Worm (Caenorhabditis elegans) whole organism, L4 larva: ENCODE data around the gene rsks-1.
A peak's percentile ranks its signal among the peaks of the same experiment; 100 is the strongest.

Source experiments
- D1046.2 ChIP-seq: fragments of 200-800 bp; sonication (Bioruptor generic); IDR thresholded peaks from 2 replicates; pipeline ENCODE4 v1.3.6; 2022; ENCODE audit warnings: missing genetic modification characterization, missing compliant biosample characterization
- F37D6.2 ChIP-seq: sonication (generic microtip); optimal IDR thresholded peaks from 2 replicates; lab custom pipeline; 2016; ENCODE audit warnings: mild to moderate bottlenecking, missing genetic modification characterization, missing compliant biosample characterization
- F44E2.7 ChIP-seq: fragments of 200-800 bp; sonication (Bioruptor generic); IDR thresholded peaks from 2 replicates; pipeline ENCODE4 v2.1.2; 2022; ENCODE audit warnings: missing genetic modification characterization, missing compliant biosample characterization
- Y105C5A.15 ChIP-seq: fragments of 200-800 bp; sonication (Bioruptor generic); IDR thresholded peaks from 2 replicates; pipeline ENCODE4 v1.3.6; 2022; ENCODE audit warnings: missing genetic modification characterization, missing compliant biosample characterization
- Y48G9A.11 ChIP-seq: fragments of 200-800 bp; sonication (Bioruptor generic); IDR thresholded peaks from 2 replicates; pipeline ENCODE4 v1.3.6; 2022; ENCODE audit warnings: missing genetic modification reagents, missing genetic modification characterization, missing compliant biosample characterization
- ZK337.2 ChIP-seq: fragments of 200-800 bp; sonication (Bioruptor generic); IDR thresholded peaks from 2 replicates; pipeline ENCODE4 v1.3.6; 2022; ENCODE audit warnings: missing genetic modification reagents, missing genetic modification characterization, missing compliant biosample characterization
- ZK546.5 ChIP-seq, 2 experiments: sonication (generic microtip); optimal IDR thresholded peaks; 2 replicates each; lab custom pipeline; 2017; ENCODE audit warnings: missing biosample characterization in 2 of 2, missing genetic modification characterization in 2 of 2
- aha-1 ChIP-seq: fragments of 150-350 bp; peaks from one replicate; lab custom pipeline; 2014; ENCODE audit warnings: missing biosample characterization, missing genetic modification characterization
- ceh-20 ChIP-seq: fragments of 200-800 bp; sonication (Bioruptor generic); IDR thresholded peaks from 2 replicates; pipeline ENCODE4 v1.3.6; 2022; ENCODE audit warnings: missing genetic modification reagents, missing genetic modification characterization, missing compliant biosample characterization
- ceh-44 ChIP-seq: fragments of 200-800 bp; sonication (Bioruptor generic); IDR thresholded peaks from 2 replicates; pipeline ENCODE4 v1.3.6; 2022; ENCODE audit warnings: missing genetic modification reagents, missing genetic modification characterization, missing compliant biosample characterization
- ceh-82 ChIP-seq: sonication (generic microtip); optimal IDR thresholded peaks from 2 replicates; lab custom pipeline; 2017; ENCODE audit warnings: missing biosample characterization, missing genetic modification characterization
- ces-1 ChIP-seq: fragments of 150-350 bp; sonication (generic microtip); optimal IDR thresholded peaks from 4 replicates; lab custom pipeline; 2014; ENCODE audit warnings: missing biosample characterization, missing genetic modification reagents, missing genetic modification characterization
- cey-2 ChIP-seq: sonication (generic microtip); optimal IDR thresholded peaks from 3 replicates; lab custom pipeline; 2017; ENCODE audit warnings: missing genetic modification characterization, mild to moderate bottlenecking, missing compliant biosample characterization, antibody characterized with exemption, borderline replicate concordance; ENCODE audit not compliant: insufficient read depth
- ctbp-1 ChIP-seq: fragments of 200-800 bp; sonication (Bioruptor generic); IDR thresholded peaks from 2 replicates; pipeline ENCODE4 v1.3.6; 2022; ENCODE audit warnings: missing genetic modification reagents, missing genetic modification characterization, missing compliant biosample characterization
- daf-12 ChIP-seq: fragments of 150-350 bp; optimal IDR thresholded peaks from 2 replicates; lab custom pipeline; 2014; ENCODE audit warnings: missing biosample characterization, missing genetic modification reagents, missing genetic modification characterization
- daf-8 ChIP-seq: fragments of 200-800 bp; sonication (Bioruptor generic); IDR thresholded peaks from 2 replicates; pipeline ENCODE4 v1.3.6; 2022; ENCODE audit warnings: missing genetic modification characterization, missing compliant biosample characterization
- dmd-6 ChIP-seq: fragments of 200-800 bp; sonication (Bioruptor generic); IDR thresholded peaks from 2 replicates; pipeline ENCODE4 v1.3.6; 2022; ENCODE audit warnings: missing genetic modification reagents, missing genetic modification characterization, missing compliant biosample characterization
- dmd-8 ChIP-seq: fragments of 200-800 bp; sonication (Bioruptor generic); IDR thresholded peaks from 2 replicates; pipeline ENCODE4 v1.3.6; 2022; ENCODE audit warnings: missing genetic modification characterization, missing compliant biosample characterization
- egl-43 ChIP-seq: fragments of 200-800 bp; sonication (Bioruptor generic); IDR thresholded peaks from 2 replicates; pipeline ENCODE4 v1.3.6; 2022; ENCODE audit warnings: missing genetic modification reagents, missing genetic modification characterization, missing compliant biosample characterization
- hif-1 ChIP-seq, 2 experiments: sonication (generic microtip); optimal IDR thresholded peaks; 2 replicates each; lab custom pipeline; 2016 to 2017; ENCODE audit warnings: missing compliant biosample characterization in 2 of 2, missing genetic modification characterization in 2 of 2, missing genetic modification reagents in 2 of 2, missing genotype in 2 of 2, mild to moderate bottlenecking in 1 of 2
- hlh-11 ChIP-seq: fragments of 200-800 bp; sonication (Bioruptor generic); optimal IDR thresholded peaks from 2 replicates; lab custom pipeline; 2018; ENCODE audit warnings: mild to moderate bottlenecking, missing genetic modification characterization, missing compliant biosample characterization
- hlh-30 ChIP-seq: sonication (generic microtip); optimal IDR thresholded peaks from 2 replicates; lab custom pipeline; 2017; ENCODE audit warnings: antibody characterized with exemption, mild to moderate bottlenecking, missing genetic modification characterization, missing compliant biosample characterization; ENCODE audit not compliant: insufficient read depth
- hmg-1.1 ChIP-seq: fragments of 200-800 bp; sonication (Bioruptor generic); IDR thresholded peaks from 2 replicates; pipeline ENCODE4 v1.3.6; 2022; ENCODE audit warnings: missing genetic modification reagents, missing genetic modification characterization, missing compliant biosample characterization
- jun-1 ChIP-seq: fragments of 150-350 bp; optimal IDR thresholded peaks from 2 replicates; lab custom pipeline; 2014; ENCODE audit warnings: missing biosample characterization, missing genetic modification reagents, missing genetic modification characterization
- lim-7 ChIP-seq: fragments of 200-800 bp; sonication (Bioruptor generic); IDR thresholded peaks from 2 replicates; pipeline ENCODE4 v1.3.6; 2022; ENCODE audit warnings: missing genetic modification characterization, missing compliant biosample characterization
- lin-38 ChIP-seq: fragments of 200-800 bp; sonication (Bioruptor generic); IDR thresholded peaks from 2 replicates; pipeline ENCODE4 v1.3.6; 2022; ENCODE audit warnings: missing genetic modification reagents, missing genetic modification characterization, missing compliant biosample characterization
- lsy-2 ChIP-seq, 2 experiments: fragments of 150-350 bp in 1 of 2; sonication (generic microtip) in 1 of 2; optimal IDR thresholded peaks; 2 replicates each; lab custom pipeline; 2014 to 2017; ENCODE audit warnings: missing biosample characterization in 2 of 2, missing genetic modification characterization in 2 of 2
- madf-9 ChIP-seq: fragments of 200-800 bp; sonication (Bioruptor generic); conservative IDR thresholded peaks from 2 replicates; pipeline ENCODE4 v1.3.6; 2022; ENCODE audit warnings: missing genetic modification reagents, missing genetic modification characterization, missing compliant biosample characterization
- mdl-1 ChIP-seq, 2 experiments: fragments of 150-350 bp in 1 of 2; sonication (generic microtip) in 1 of 2; optimal IDR thresholded peaks; 2 replicates each; lab custom pipeline; 2014 to 2017; ENCODE audit warnings: missing biosample characterization in 2 of 2, missing genetic modification characterization in 2 of 2
- mep-1 ChIP-seq: fragments of 150-350 bp; sonication (generic microtip); optimal IDR thresholded peaks from 3 replicates; lab custom pipeline; 2014; ENCODE audit warnings: missing biosample characterization, missing genetic modification characterization
- mxl-3 ChIP-seq: fragments of 200-800 bp; sonication (Bioruptor generic); optimal IDR thresholded peaks from 2 replicates; lab custom pipeline; 2018; ENCODE audit warnings: mild to moderate bottlenecking, missing genetic modification characterization, missing compliant biosample characterization
- nhr-111 ChIP-seq: fragments of 200-800 bp; sonication (Bioruptor generic); optimal IDR thresholded peaks from 2 replicates; lab custom pipeline; 2018; ENCODE audit warnings: mild to moderate bottlenecking, missing genetic modification characterization, missing compliant biosample characterization
- nhr-28 ChIP-seq: fragments of 150-350 bp; optimal IDR thresholded peaks from 2 replicates; lab custom pipeline; 2014; ENCODE audit warnings: missing biosample characterization, missing genetic modification characterization
- nhr-41 ChIP-seq: fragments of 200-800 bp; sonication (Bioruptor generic); IDR thresholded peaks from 2 replicates; pipeline ENCODE4 v1.3.6; 2022; ENCODE audit warnings: missing genetic modification reagents, missing genetic modification characterization, missing compliant biosample characterization
- nhr-42 ChIP-seq: fragments of 200-800 bp; sonication (Bioruptor generic); IDR thresholded peaks from 2 replicates; pipeline ENCODE4 v1.3.6; 2022; ENCODE audit warnings: missing genetic modification characterization, missing compliant biosample characterization
- nhr-48 ChIP-seq: sonication (generic microtip); optimal IDR thresholded peaks from 2 replicates; lab custom pipeline; 2016; ENCODE audit warnings: mild to moderate bottlenecking, missing genetic modification characterization, missing compliant biosample characterization
- nhr-6 ChIP-seq: fragments of 150-350 bp; optimal IDR thresholded peaks from 2 replicates; lab custom pipeline; 2014; ENCODE audit warnings: missing biosample characterization, missing genetic modification characterization
- nhr-77 ChIP-seq: fragments of 150-350 bp; optimal IDR thresholded peaks from 2 replicates; lab custom pipeline; 2014; ENCODE audit warnings: missing biosample characterization, missing genetic modification characterization
- pha-4 ChIP-seq, 2 experiments: fragments of 150-350 bp in 1 of 2; fragments of 200-800 bp in 1 of 2; sonication (Bioruptor generic) in 1 of 2; IDR thresholded peaks in 1 of 2; optimal IDR thresholded peaks in 1 of 2; 2 replicates each; pipeline versions ENCODE4 v1.3.6 to Lab custom; 2014 to 2022; ENCODE audit warnings: missing genetic modification characterization in 2 of 2, missing genetic modification reagents in 2 of 2, missing biosample characterization in 1 of 2, missing compliant biosample characterization in 1 of 2
- rbr-2 ChIP-seq: sonication (generic microtip); optimal IDR thresholded peaks from 2 replicates; lab custom pipeline; 2016; ENCODE audit warnings: missing genotype, missing genetic modification characterization, missing compliant biosample characterization
- set-16 ChIP-seq: fragments of 200-800 bp; sonication (Bioruptor generic); IDR thresholded peaks from 2 replicates; pipeline ENCODE4 v1.3.6; 2022; ENCODE audit warnings: missing genetic modification reagents, missing genetic modification characterization, missing compliant biosample characterization
- skn-1 ChIP-seq: fragments of 150-350 bp; optimal IDR thresholded peaks from 2 replicates; lab custom pipeline; 2014; ENCODE audit warnings: missing biosample characterization, missing genetic modification characterization
- spr-3 ChIP-seq: fragments of 200-800 bp; sonication (Bioruptor generic); optimal IDR thresholded peaks from 2 replicates; lab custom pipeline; 2018; ENCODE audit warnings: mild to moderate bottlenecking, missing genetic modification characterization, missing compliant biosample characterization
- tag-97 ChIP-seq: fragments of 200-800 bp; sonication (Bioruptor generic); IDR thresholded peaks from 2 replicates; pipeline ENCODE4 v1.3.6; 2022; ENCODE audit warnings: missing genetic modification characterization, missing compliant biosample characterization
- tra-1 ChIP-seq: fragments of 200-800 bp; sonication (Bioruptor generic); IDR thresholded peaks from 2 replicates; pipeline ENCODE4 v1.3.6; 2022; ENCODE audit warnings: missing genetic modification reagents, missing genetic modification characterization, missing compliant biosample characterization
- unc-130 ChIP-seq: sonication (generic microtip); optimal IDR thresholded peaks from 2 replicates; lab custom pipeline; 2016; ENCODE audit warnings: missing genetic modification reagents, missing genetic modification characterization, missing compliant biosample characterization
- unc-39 ChIP-seq: sonication (generic microtip); optimal IDR thresholded peaks from 2 replicates; lab custom pipeline; 2017; ENCODE audit warnings: missing biosample characterization, missing genetic modification characterization
- unc-62 ChIP-seq, 3 experiments: fragments of 150-350 bp in 1 of 3; sonication (generic microtip); optimal IDR thresholded peaks in 2 of 3; peaks in 1 of 3; 1 replicate in 1 of 3; 2 replicates in 2 of 3; lab custom pipeline; 2014 to 2017; ENCODE audit warnings: missing biosample characterization in 3 of 3, missing genetic modification characterization in 3 of 3, missing genetic modification reagents in 3 of 3, missing genotype in 1 of 3
- zfp-3 ChIP-seq: fragments of 200-800 bp; sonication (Bioruptor generic); conservative IDR thresholded peaks from 2 replicates; pipeline ENCODE4 v1.3.6; 2022; ENCODE audit warnings: missing genetic modification reagents, missing genetic modification characterization, missing compliant biosample characterization
- zip-2 ChIP-seq: fragments of 150-350 bp; optimal IDR thresholded peaks from 2 replicates; lab custom pipeline; 2014; ENCODE audit warnings: missing biosample characterization, missing genetic modification characterization

The rsks-1 gene

ce11 chrIII:11202992-11203391, 41.9 kb upstream of the rsks-1 start:
- TF ChIP-seq mep-1 (tag; lab: Kevin White, UChicago), result peak; percentile 72
- TF ChIP-seq F37D6.2 (tag; lab: Kevin White, UChicago), result peak; percentile 42
- no peak for TF ChIP-seq Y105C5A.15 (GFP tag; lab: Robert Waterston, UW)
- peak; percentile 80 for TF ChIP-seq hmg-1.1
- peak; percentile 97 for TF ChIP-seq aha-1
- TF ChIP-seq set-16 (GFP tag; lab: Robert Waterston, UW), result peak; percentile 100
- TF ChIP-seq Y48G9A.11 (GFP tag; lab: Robert Waterston, UW), result no peak
- TF ChIP-seq ctbp-1 (GFP tag; lab: Robert Waterston, UW), result peak; percentile 76
- no peak for TF ChIP-seq skn-1 (tag; lab: Kevin White, UChicago)
- TF ChIP-seq nhr-6 (tag; lab: Kevin White, UChicago), result no peak
- TF ChIP-seq dmd-8 (GFP tag; lab: Robert Waterston, UW), result no peak
- TF ChIP-seq unc-39, result no peak
- TF ChIP-seq daf-8 (GFP tag; lab: Robert Waterston, UW), result no peak
- TF ChIP-seq F44E2.7 (GFP tag; lab: Robert Waterston, UW), result no peak
- no peak for TF ChIP-seq ZK546.5 (tag; optimal IDR thresholded peaks at IDR 0.05; lab: Kevin White, UChicago)
- no peak for TF ChIP-seq daf-12 (tag; lab: Kevin White, UChicago)
- no peak for TF ChIP-seq zfp-3 (GFP tag; lab: Robert Waterston, UW)
- no peak for TF ChIP-seq nhr-41 (GFP tag; lab: Robert Waterston, UW)
- TF ChIP-seq nhr-111 (GFP tag; lab: Kevin White, UChicago), result no peak
- peak; percentile 36 for TF ChIP-seq rbr-2 (tag; lab: Kevin White, UChicago)
- TF ChIP-seq nhr-77, result no peak
- TF ChIP-seq cey-2 (tag; lab: Kevin White, UChicago), result no peak
- no peak for TF ChIP-seq tag-97 (GFP tag; lab: Robert Waterston, UW)
- TF ChIP-seq ceh-44, result no peak
- no peak for TF ChIP-seq zip-2 (tag; lab: Kevin White, UChicago)
- no peak for TF ChIP-seq lin-38
- TF ChIP-seq ZK337.2 (GFP tag; lab: Robert Waterston, UW), result no peak
- TF ChIP-seq nhr-48 (tag; lab: Kevin White, UChicago), result no peak
- TF ChIP-seq nhr-28 (tag; lab: Kevin White, UChicago), result no peak
- TF ChIP-seq lim-7 (GFP tag; lab: Robert Waterston, UW), result 0 out of 2 replicates have a peak, but pooled peaks have one; percentile 39
- TF ChIP-seq ces-1 (GFP tag; lab: Kevin White, UChicago), result no peak
- peak in 1 of 2 experiments; percentile 41 for TF ChIP-seq mdl-1 (tag; optimal IDR thresholded peaks at IDR 0.05; lab: Kevin White, UChicago)
- peak; percentile 36 for TF ChIP-seq mxl-3 (GFP tag; lab: Kevin White, UChicago)
- TF ChIP-seq egl-43 (GFP tag; lab: Robert Waterston, UW), result peak; percentile 63; the same call in 1 of the 2 replicates
- peak; percentile 64 for TF ChIP-seq hlh-11 (tag; lab: Kevin White, UChicago)
- TF ChIP-seq tra-1 (GFP tag; lab: Robert Waterston, UW), result peak; percentile 59
- no peak for TF ChIP-seq unc-130 (GFP tag; lab: Kevin White, UChicago)
- no peak for TF ChIP-seq nhr-42
- no peak for TF ChIP-seq madf-9
- peak; percentile 22 to 62 for TF ChIP-seq lsy-2 (tag; optimal IDR thresholded peaks at IDR 0.05; lab: Kevin White, UChicago)
- peak; percentile 75 for TF ChIP-seq ceh-20
- TF ChIP-seq hlh-30 (tag; lab: Kevin White, UChicago), result peak; percentile 57
- no peak for TF ChIP-seq D1046.2 (GFP tag; lab: Robert Waterston, UW)
- peak in 1 of 2 experiments; percentile 34 for TF ChIP-seq hif-1 (tag; optimal IDR thresholded peaks at IDR 0.05; lab: Kevin White, UChicago)
- no peak for TF ChIP-seq spr-3
- no peak for TF ChIP-seq ceh-82
- TF ChIP-seq dmd-6 (GFP tag; lab: Robert Waterston, UW), result peak; percentile 28; the same call in 1 of the 2 replicates
- no peak for TF ChIP-seq jun-1
- peak in 1 of 2 experiments; percentile 99 for TF ChIP-seq unc-62 (GFP tag; optimal IDR thresholded peaks at IDR 0.05 in 1 of 2; lab: Kevin White, UChicago)
- no peak for TF ChIP-seq unc-62 (tag; optimal IDR thresholded peaks at IDR 0.05; lab: Kevin White, UChicago)
- TF ChIP-seq pha-4 (GFP tag; IDR thresholded peaks at IDR 0.05; lab: Robert Waterston, UW), result peak; percentile 47; the same call in 1 of the 2 replicates
- TF ChIP-seq pha-4 (tag; optimal IDR thresholded peaks at IDR 0.05; lab: Kevin White, UChicago), result no peak
